Worm (Caenorhabditis elegans) whole organism, L2 larva: ENCODE data around the gene gcy-21.

ENCODE experiments used
- ceh-16 ChIP-seq: fragments of 150-350 bp; optimal IDR thresholded peaks from 2 replicates; lab custom pipeline; 2014; ENCODE audit warnings: missing biosample characterization, missing genetic modification characterization
- lin-13 ChIP-seq: fragments of 150-350 bp; optimal IDR thresholded peaks from 2 replicates; lab custom pipeline; 2014; ENCODE audit warnings: missing biosample characterization, missing genetic modification reagents, missing genetic modification characterization
- nhr-11 ChIP-seq: fragments of 150-350 bp; optimal IDR thresholded peaks from 2 replicates; lab custom pipeline; 2014; ENCODE audit warnings: missing biosample characterization, missing genetic modification characterization
- nhr-21 ChIP-seq: fragments of 150-350 bp; optimal IDR thresholded peaks from 2 replicates; lab custom pipeline; 2014; ENCODE audit warnings: missing biosample characterization, missing genetic modification characterization
- nhr-237 ChIP-seq: fragments of 150-350 bp; optimal IDR thresholded peaks from 2 replicates; lab custom pipeline; 2014; ENCODE audit warnings: missing biosample characterization, missing genetic modification characterization
- nhr-77 ChIP-seq: fragments of 150-350 bp; optimal IDR thresholded peaks from 2 replicates; lab custom pipeline; 2014; ENCODE audit warnings: missing biosample characterization, missing genetic modification characterization
- peb-1 ChIP-seq: fragments of 150-350 bp; optimal IDR thresholded peaks from 2 replicates; lab custom pipeline; 2014; ENCODE audit warnings: missing biosample characterization, missing genetic modification characterization
- skn-1 ChIP-seq: sonication (generic microtip); optimal IDR thresholded peaks from 2 replicates; lab custom pipeline; 2017; ENCODE audit warnings: missing biosample characterization, missing genetic modification characterization
- zag-1 ChIP-seq: fragments of 150-350 bp; optimal IDR thresholded peaks from 2 replicates; lab custom pipeline; 2014; ENCODE audit warnings: missing biosample characterization, missing genetic modification characterization

DNA sequence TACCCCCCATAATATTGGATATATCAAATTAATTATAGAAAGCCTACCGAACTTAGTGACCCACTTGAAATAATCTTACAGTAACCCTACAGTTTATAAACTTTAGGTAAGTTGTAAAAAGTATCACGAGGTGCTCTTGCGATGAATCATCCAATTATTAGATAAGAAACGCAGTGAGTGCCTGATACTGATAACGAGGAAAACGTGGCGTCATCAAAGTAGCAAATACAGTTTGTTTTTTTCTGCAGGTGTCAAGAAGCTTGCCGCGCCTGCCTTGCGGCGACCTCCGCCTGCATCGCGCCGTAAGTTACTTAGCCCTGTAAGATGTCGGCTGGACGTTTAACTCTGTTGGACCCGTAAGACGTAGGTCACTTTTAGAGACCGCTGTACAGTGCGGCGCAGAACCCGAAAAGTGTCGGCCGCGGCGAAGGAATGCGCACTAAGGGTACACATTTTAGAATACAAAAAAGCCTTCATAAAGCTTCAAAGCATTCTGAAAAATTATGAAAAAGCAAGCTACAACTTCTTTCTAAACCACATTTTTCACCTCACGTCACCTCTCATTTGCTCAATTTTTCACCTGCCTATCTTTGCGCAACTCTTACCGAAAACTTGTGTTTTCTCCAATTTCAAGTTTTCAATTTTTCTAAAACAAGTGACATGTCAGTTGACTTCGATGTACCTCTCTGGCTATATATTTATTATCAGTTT, 49.1 kb upstream of the gcy-21 start, which contains the start of gene sri-38:
- TF ChIP-seq zag-1 (tag; lab: Kevin White, UChicago) (no peak), ceh-16 (tag; lab: Kevin White, UChicago) (no peak), skn-1 (no peak), peb-1 (tag; lab: Kevin White, UChicago) (no peak), nhr-237 (tag; lab: Kevin White, UChicago) (no peak), nhr-11 (tag; lab: Kevin White, UChicago) (no peak), nhr-77 (tag; lab: Kevin White, UChicago) (no peak), nhr-21 (tag; lab: Kevin White, UChicago) (no peak), lin-13 (no peak)
